Fruit fly (Drosophila melanogaster) S2 (cell line): ENCODE data around the gene CG12689.

Experiments
- CG8478 ChIP-seq: fragments of >200 bp; optimal IDR thresholded peaks from 2 replicates; lab custom pipeline; 2018
- CTCF ChIP-seq, 2 experiments: fragments of >200 bp; optimal IDR thresholded peaks; 2 replicates each; lab custom pipeline; 2018

dm6 chrX:7547892-7548291 is 38.0 kb downstream of the CG12689 start, which contains the start of gene CG32719:
- TF ChIP-seq CG8478 (lab: Kevin White, UChicago) (no peak), CTCF (optimal IDR thresholded peaks at IDR 0.05; lab: Kevin White, UChicago) (no peak)
